Worm (Caenorhabditis elegans) whole organism, L2 larva: ENCODE measurements around the gene ptrg-1.

Experiments used
- elt-1 ChIP-seq: fragments of 150-350 bp; optimal IDR thresholded peaks from 2 replicates; lab custom pipeline; 2014; ENCODE audit warnings: missing biosample characterization, missing genetic modification characterization
- nhr-10 ChIP-seq: sonication (generic microtip); optimal IDR thresholded peaks from 2 replicates; lab custom pipeline; 2017; ENCODE audit warnings: missing biosample characterization, missing genetic modification characterization
- nhr-12 ChIP-seq: fragments of 150-350 bp; optimal IDR thresholded peaks from 2 replicates; lab custom pipeline; 2014; ENCODE audit warnings: missing biosample characterization, missing genetic modification characterization
- nhr-237 ChIP-seq: fragments of 150-350 bp; optimal IDR thresholded peaks from 2 replicates; lab custom pipeline; 2014; ENCODE audit warnings: missing biosample characterization, missing genetic modification characterization
- nhr-77 ChIP-seq: fragments of 150-350 bp; optimal IDR thresholded peaks from 2 replicates; lab custom pipeline; 2014; ENCODE audit warnings: missing biosample characterization, missing genetic modification characterization
- unc-39 ChIP-seq: fragments of 150-350 bp; optimal IDR thresholded peaks from 2 replicates; lab custom pipeline; 2014; ENCODE audit warnings: missing biosample characterization, missing genetic modification characterization
- ztf-11 ChIP-seq: sonication (generic microtip); optimal IDR thresholded peaks from 2 replicates; lab custom pipeline; 2017; ENCODE audit warnings: missing biosample characterization, missing genetic modification characterization

DNA sequence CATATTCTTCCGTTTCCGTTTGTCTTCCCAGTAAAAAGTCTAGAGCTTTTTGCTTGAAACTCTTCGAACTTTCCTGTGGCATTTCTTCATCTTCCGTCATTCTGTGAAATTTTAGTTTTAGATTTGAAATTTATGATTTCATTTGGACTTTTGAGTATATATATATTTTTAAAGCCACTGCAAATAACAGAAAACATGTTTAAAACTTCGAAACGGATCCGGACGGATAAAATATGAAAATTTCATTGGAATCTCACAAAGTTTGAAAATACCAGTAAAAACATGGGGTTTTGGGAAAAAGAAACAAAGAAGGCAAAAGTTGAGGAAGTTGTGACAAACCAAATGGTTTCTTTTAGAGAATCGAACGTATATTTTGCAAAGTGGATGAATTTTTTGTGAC, 45.3 kb downstream of the ptrg-1 start, which contains the start of gene pigs-1:
- TF ChIP-seq nhr-77 (no peak), unc-39 (tag; lab: Kevin White, UChicago) (no peak), nhr-10 (tag; lab: Kevin White, UChicago) (no peak), nhr-237 (tag; lab: Kevin White, UChicago) (no peak), elt-1 (tag; lab: Kevin White, UChicago) (no peak), nhr-12 (tag; lab: Kevin White, UChicago) (no peak), ztf-11 (tag; lab: Kevin White, UChicago) (no peak)
